Worm (Caenorhabditis elegans): ENCODE data around the gene snr-5.
A peak's percentile ranks its signal among the peaks of the same experiment; 100 is the strongest.

The snr-5 gene

DNA sequence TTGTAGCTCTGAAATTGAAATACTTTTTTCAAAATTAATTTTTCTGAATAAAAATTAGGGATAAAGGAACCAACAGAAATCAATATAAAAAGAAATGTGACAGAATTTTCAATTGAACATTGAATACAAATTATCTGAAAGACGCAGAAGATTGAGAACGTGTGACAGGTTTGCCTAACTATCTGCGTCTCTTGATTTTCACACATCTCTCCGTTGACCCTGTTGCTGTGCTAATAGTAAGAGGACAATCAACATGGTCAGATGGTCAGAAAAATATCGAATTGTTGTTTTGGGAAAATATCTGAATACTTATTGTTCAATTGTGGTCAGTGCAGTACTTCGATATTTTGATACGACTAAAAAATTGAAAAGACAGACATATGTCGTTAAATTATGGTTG, 49.8 kb downstream of the snr-5 start, which contains the start of gene ZK688.7 (continued):
- TF ChIP-seq unc-62 (GFP tag; optimal IDR thresholded peaks at IDR 0.05) (no peak), efl-3 (GFP tag; optimal IDR thresholded peaks at IDR 0.05) (no peak), hlh-17 (GFP tag; optimal IDR thresholded peaks at IDR 0.05; ENCODE audit: borderline replicate concordance) (no peak), zip-4 (GFP tag; optimal IDR thresholded peaks at IDR 0.05) (no peak), alr-1 (tag; optimal IDR thresholded peaks at IDR 0.05; ENCODE audit: borderline replicate concordance) (no peak), elt-2 (tag; optimal IDR thresholded peaks at IDR 0.05) (no peak), fkh-8 (tag; optimal IDR thresholded peaks at IDR 0.05) (no peak), ceh-82 (tag; optimal IDR thresholded peaks at IDR 0.05) (no peak), C16A3.4 (tag; optimal IDR thresholded peaks at IDR 0.05) (no peak), pag-3 (tag; optimal IDR thresholded peaks at IDR 0.05; ENCODE audit: borderline replicate concordance, insufficient read depth) (no peak), lin-13 (GFP tag; optimal IDR thresholded peaks at IDR 0.05) (no peak), unc-30 (tag; optimal IDR thresholded peaks at IDR 0.05) (no peak), ztf-4 (tag; optimal IDR thresholded peaks at IDR 0.05) (no peak), fos-1 (tag; optimal IDR thresholded peaks at IDR 0.05) (no peak), mef-2 (tag; optimal IDR thresholded peaks at IDR 0.05) (no peak), C04F5.9 (tag; optimal IDR thresholded peaks at IDR 0.05) (no peak), sup-37 (GFP tag; optimal IDR thresholded peaks at IDR 0.05) (no peak), lin-35 (GFP tag; optimal IDR thresholded peaks at IDR 0.05) (peak in 1 of 2 experiments; percentile 68), snpc-4 (tag; optimal IDR thresholded peaks at IDR 0.05) (no peak), pax-3 (tag; optimal IDR thresholded peaks at IDR 0.05) (no peak), lin-14 (GFP tag; optimal IDR thresholded peaks at IDR 0.05) (peak; percentile 81), ztf-11 (tag; optimal IDR thresholded peaks at IDR 0.05) (no peak), pqm-1 (tag; optimal IDR thresholded peaks at IDR 0.05) (no peak), irx-1 (tag; optimal IDR thresholded peaks at IDR 0.05) (no peak), egl-27 (tag; optimal IDR thresholded peaks at IDR 0.05) (no peak), blmp-1 (tag; optimal IDR thresholded peaks at IDR 0.05) (peak; percentile 37), aly-2 (tag; optimal IDR thresholded peaks at IDR 0.05) (no peak), grh-1 (GFP tag; IDR thresholded peaks at IDR 0.05) (no peak), dpl-1 (GFP tag; optimal IDR thresholded peaks at IDR 0.05) (peak; percentile 8 to 34 (median 33))

All from whole organism, L1 larva.